Fruit fly (Drosophila melanogaster) whole organism, adult: ENCODE results near the gene CG5217.

Experiments used
- CG11617 ChIP-seq: fragments of 200-800 bp; sonication (Bioruptor generic); optimal IDR thresholded peaks from 2 replicates; lab custom pipeline; 2017; ENCODE audit warnings: mild to moderate bottlenecking, missing biosample characterization, missing genetic modification reagents, missing genetic modification characterization
- CG12768 ChIP-seq: fragments of 200-800 bp; sonication (Bioruptor generic); optimal IDR thresholded peaks from 2 replicates; lab custom pipeline; 2017; ENCODE audit warnings: missing biosample characterization, missing genetic modification characterization, mild to moderate bottlenecking, moderate library complexity, missing genetic modification reagents
- CG14711 ChIP-seq: fragments of 200-800 bp; sonication (Bioruptor generic); optimal IDR thresholded peaks from 2 replicates; lab custom pipeline; 2018; ENCODE audit warnings: missing biosample characterization, mild to moderate bottlenecking, missing genetic modification characterization, moderate library complexity
- CG1620 ChIP-seq: fragments of 200-800 bp; sonication (Bioruptor generic); optimal IDR thresholded peaks from 2 replicates; lab custom pipeline; 2016; ENCODE audit warnings: missing biosample characterization, missing genetic modification characterization
- CG33017 ChIP-seq: fragments of 200-800 bp; sonication (Bioruptor generic); optimal IDR thresholded peaks from 2 replicates; lab custom pipeline; 2018; ENCODE audit warnings: missing biosample characterization, mild to moderate bottlenecking, missing genetic modification characterization, moderate library complexity
- CG7101 ChIP-seq: fragments of 200-800 bp; sonication (Bioruptor generic); optimal IDR thresholded peaks from 2 replicates; lab custom pipeline; 2018; ENCODE audit warnings: missing biosample characterization, mild to moderate bottlenecking, missing genetic modification characterization, moderate library complexity
- Crg-1 ChIP-seq: fragments of 200-800 bp; sonication (Bioruptor generic); optimal IDR thresholded peaks from 2 replicates; lab custom pipeline; 2016; ENCODE audit warnings: missing biosample characterization, missing genetic modification characterization
- Hr96 ChIP-seq: fragments of 200-800 bp; sonication (Bioruptor generic); optimal IDR thresholded peaks from 2 replicates; lab custom pipeline; 2016; ENCODE audit warnings: missing biosample characterization, missing genetic modification characterization
- bab1 ChIP-seq: fragments of 200-800 bp; sonication (Bioruptor generic); optimal IDR thresholded peaks from 3 replicates; lab custom pipeline; 2019; ENCODE audit warnings: missing biosample characterization, mild to moderate bottlenecking, missing genetic modification characterization, moderate library complexity
- cic ChIP-seq: fragments of 200-800 bp; sonication (Bioruptor generic); optimal IDR thresholded peaks from 2 replicates; lab custom pipeline; 2017; ENCODE audit warnings: missing biosample characterization, mild to moderate bottlenecking, missing genetic modification characterization, moderate library complexity
- cnc ChIP-seq, 2 experiments: fragments of >200 bp; optimal IDR thresholded peaks; 2 replicates each; lab custom pipeline; 2017
- kay ChIP-seq: fragments of 200-800 bp; sonication (Bioruptor generic); peaks from one replicate; lab custom pipeline; 2016; ENCODE audit warnings: missing biosample characterization, missing genetic modification characterization, borderline replicate concordance
- toe ChIP-seq: fragments of 200-800 bp; sonication (Bioruptor generic); optimal IDR thresholded peaks from 2 replicates; lab custom pipeline; 2016; ENCODE audit warnings: missing biosample characterization, missing genetic modification characterization

DNA sequence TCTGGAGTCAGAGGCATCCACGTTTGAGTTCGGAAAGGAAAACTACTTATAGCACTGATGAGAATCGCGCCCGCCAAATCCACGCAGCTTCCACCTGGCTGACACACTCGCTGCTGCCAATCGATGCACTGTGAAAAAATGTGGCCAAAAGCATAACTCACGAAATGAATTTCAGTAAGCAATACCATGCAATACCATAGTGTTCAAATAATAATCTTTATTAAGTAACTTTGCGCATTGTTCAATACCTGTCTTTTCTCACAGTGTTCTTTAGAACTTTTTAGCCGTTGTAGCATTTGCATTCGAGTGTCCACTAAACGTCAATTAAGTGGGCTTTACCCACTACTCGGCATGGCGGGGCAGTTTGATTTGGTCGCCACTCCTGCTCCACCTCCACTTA is 7.3 kb upstream of the CG5217 start:
- TF ChIP-seq bab1 (GFP tag; lab: Kevin White, UChicago) (no peak), CG7101 (no peak), cnc (optimal IDR thresholded peaks at IDR 0.05; lab: Kevin White, UChicago) (no peak), CG1620 (GFP tag; lab: Kevin White, UChicago) (no peak), toe (GFP tag; lab: Kevin White, UChicago) (no peak), CG12768 (GFP tag; lab: Kevin White, UChicago) (no peak), Crg-1 (no peak), kay (no peak), cic (GFP tag; lab: Kevin White, UChicago) (no peak), CG33017 (tag; lab: Kevin White, UChicago) (no peak), CG14711 (tag; lab: Kevin White, UChicago) (no peak), CG11617 (GFP tag; lab: Kevin White, UChicago) (no peak), Hr96 (GFP tag; lab: Kevin White, UChicago) (no peak)
